Worm (Caenorhabditis elegans) whole organism, midembryonic: ENCODE results near the gene rpl-21.

Experiments
- flt-1 ChIP-seq: fragments of 200-800 bp; sonication (Bioruptor generic); IDR thresholded peaks from 2 replicates; pipeline ENCODE4 v1.3.6; 2022; ENCODE audit warnings: missing genetic modification characterization, missing compliant biosample characterization
- ref-1 ChIP-seq: fragments of 200-800 bp; sonication (Bioruptor generic); conservative IDR thresholded peaks from 2 replicates; pipeline ENCODE4 v1.3.6; 2022; ENCODE audit warnings: missing genetic modification reagents, missing genetic modification characterization, missing compliant biosample characterization
- tab-1 ChIP-seq: fragments of 200-800 bp; sonication (Bioruptor generic); IDR thresholded peaks from 2 replicates; pipeline ENCODE4 v1.3.6; 2022; ENCODE audit warnings: missing genetic modification characterization, missing compliant biosample characterization
- ztf-23 ChIP-seq: fragments of 200-800 bp; sonication (Bioruptor generic); IDR thresholded peaks from 2 replicates; pipeline ENCODE4 v1.3.6; 2022; ENCODE audit warnings: missing genetic modification reagents, missing genetic modification characterization, missing compliant biosample characterization
- ztf-29 ChIP-seq: fragments of 200-800 bp; sonication (Bioruptor generic); IDR thresholded peaks from 2 replicates; pipeline ENCODE4 v1.3.6; 2022; ENCODE audit warnings: missing genetic modification reagents, missing genetic modification characterization, missing compliant biosample characterization

DNA sequence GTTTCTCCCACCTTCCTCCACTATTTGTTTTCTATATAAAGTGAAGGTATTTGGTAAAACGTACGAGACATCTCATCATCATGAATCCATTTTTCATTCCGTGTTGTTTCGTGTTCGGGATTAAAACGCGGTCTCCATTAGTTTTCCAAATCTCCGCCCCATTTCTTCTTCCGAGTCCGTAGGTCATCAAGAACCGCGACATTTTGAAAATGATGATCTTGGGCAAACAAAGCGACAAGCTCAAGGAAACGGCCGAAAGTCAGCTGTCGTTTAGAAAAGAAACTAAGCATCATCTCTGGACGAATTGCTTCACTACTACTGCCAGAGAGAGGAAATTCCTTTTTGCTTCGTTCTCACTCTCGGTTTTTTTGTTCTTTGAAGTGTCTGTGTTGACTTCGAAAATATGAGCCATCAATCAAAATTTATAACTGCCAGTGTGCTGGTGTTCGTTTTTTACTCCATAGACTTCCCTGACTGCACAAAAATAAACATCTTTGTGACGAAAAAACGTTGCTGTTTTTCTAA lies 42.6 kb upstream of the rpl-21 start:
- TF ChIP-seq ref-1 (GFP tag; lab: Robert Waterston, UW) (no peak), flt-1 (no peak), tab-1 (no peak), ztf-23 (GFP tag; lab: Robert Waterston, UW) (no peak), ztf-29 (no peak)
